Worm (Caenorhabditis elegans): ENCODE measurements around the gene C08F8.2.

ce11 chrIV:11130774-11131173 lies 20.0 kb upstream of the C08F8.2 start:
- TF ChIP-seq skn-1 (tag; optimal IDR thresholded peaks at IDR 0.05), result no peak
- no peak for TF ChIP-seq ceh-82 (tag; optimal IDR thresholded peaks at IDR 0.05)
- no peak for TF ChIP-seq ama-1 (optimal IDR thresholded peaks at IDR 0.05)
- no peak for TF ChIP-seq snpc-4 (tag; optimal IDR thresholded peaks at IDR 0.05)
- TF ChIP-seq ztf-11 (tag; optimal IDR thresholded peaks at IDR 0.05), result no peak
- TF ChIP-seq nhr-23 (tag; optimal IDR thresholded peaks at IDR 0.05), result no peak
- TF ChIP-seq mab-5 (tag; optimal IDR thresholded peaks at IDR 0.05), result no peak
- no peak for TF ChIP-seq nhr-12 (tag; optimal IDR thresholded peaks at IDR 0.05)
- TF ChIP-seq nhr-21 (tag; optimal IDR thresholded peaks at IDR 0.05), result no peak
- no peak for TF ChIP-seq unc-62 (GFP tag; optimal IDR thresholded peaks at IDR 0.05)
- no peak for TF ChIP-seq lin-39 (tag; optimal IDR thresholded peaks at IDR 0.05)
- no peak for TF ChIP-seq R02D3.7 (tag; optimal IDR thresholded peaks at IDR 0.05)
- peak in 1 of 2 experiments; percentile 16 for TF ChIP-seq lsy-2 (tag; optimal IDR thresholded peaks at IDR 0.05)
- no peak for TF ChIP-seq crh-2 (tag; optimal IDR thresholded peaks at IDR 0.05)
